Worm (Caenorhabditis elegans): ENCODE measurements around the gene pigc-1.

Gene pigc-1

ce11 chrIV:9333007-9333406 lies 9.9 kb downstream of the pigc-1 start (continued):
- TF ChIP-seq nhr-179 (tag; optimal IDR thresholded peaks at IDR 0.05) = no peak
- no peak for TF ChIP-seq akir-1 (GFP tag; optimal IDR thresholded peaks at IDR 0.05)
- TF ChIP-seq F55B11.4 (tag; optimal IDR thresholded peaks at IDR 0.05; ENCODE audit: borderline replicate concordance, insufficient read depth) = no peak
- TF ChIP-seq aptf-3 (GFP tag; IDR thresholded peaks at IDR 0.05) = no peak
- no peak for TF ChIP-seq pha-4 (tag; optimal IDR thresholded peaks at IDR 0.05)
- TF ChIP-seq tlf-1 (GFP tag; optimal IDR thresholded peaks at IDR 0.05) = no peak
- peak; percentile 76 for TF ChIP-seq dox-1 (GFP tag; IDR thresholded peaks at IDR 0.05)
- TF ChIP-seq snpc-3.4 (tag; optimal IDR thresholded peaks at IDR 0.05) = no peak
- no peak for TF ChIP-seq zfh-2 (GFP tag; conservative IDR thresholded peaks at IDR 0.05)
- no peak for TF ChIP-seq nfya-2 (GFP tag; IDR thresholded peaks at IDR 0.05)

- no peak for TF ChIP-seq aptf-2 (GFP tag; conservative IDR thresholded peaks at IDR 0.05)
- TF ChIP-seq Y95B8A.8 (GFP tag; IDR thresholded peaks at IDR 0.05) = no peak
- TF ChIP-seq B0035.1 (tag; optimal IDR thresholded peaks at IDR 0.05) = no peak
- no peak for TF ChIP-seq aptf-3 (GFP tag; IDR thresholded peaks at IDR 0.05)
- TF ChIP-seq tlf-1 (GFP tag; optimal IDR thresholded peaks at IDR 0.05) = no peak
- no peak for TF ChIP-seq nhr-27 (tag; optimal IDR thresholded peaks at IDR 0.05)
- TF ChIP-seq cebp-2 (GFP tag; IDR thresholded peaks at IDR 0.05) = no peak
- no peak for TF ChIP-seq C17E4.6 (GFP tag; IDR thresholded peaks at IDR 0.05)
- TF ChIP-seq rpc-1 (optimal IDR thresholded peaks at IDR 0.05) = no peak
- no peak for TF ChIP-seq rpc-1 (tag; optimal IDR thresholded peaks at IDR 0.05)
- TF ChIP-seq mes-4 (tag; optimal IDR thresholded peaks at IDR 0.05) = no peak
- TF ChIP-seq bed-2 (GFP tag; IDR thresholded peaks at IDR 0.05) = no peak
- no peak for TF ChIP-seq C06A6.2 (GFP tag; conservative IDR thresholded peaks at IDR 0.05)
- no peak for TF ChIP-seq somi-1 (GFP tag; optimal IDR thresholded peaks at IDR 0.05)
- no peak for TF ChIP-seq Y67H2A.10 (GFP tag; conservative IDR thresholded peaks at IDR 0.05)
- TF ChIP-seq hmg-20 (GFP tag; IDR thresholded peaks at IDR 0.05) = no peak
- no peak for TF ChIP-seq atf-7 (tag; optimal IDR thresholded peaks at IDR 0.05)
Observed at ce11 chrIV:9330755-9331154, 12.2 kb downstream of the pigc-1 start, which contains the start of gene nspg-7.1. TSS of gene nspg-7.1 (minus strand) at chrIV:9330855.

- TF ChIP-seq fkh-3 (tag; optimal IDR thresholded peaks at IDR 0.05) = no peak
Observed at ce11 chrIV:9327706-9328105, 15.2 kb downstream of the pigc-1 start, which contains the start of gene clec-183. TSS of gene clec-183 (plus strand) at chrIV:9328006.

ce11 chrIV:9323989-9324506 lies 18.9 kb downstream of the pigc-1 start, which contains the start of the genes nspg-11 and F49C12.15:
TSS of gene nspg-11 (minus strand) at chrIV:9324089.
TSS of gene F49C12.15 (plus strand) at chrIV:9324456.
- TF ChIP-seq pha-4 (tag; optimal IDR thresholded peaks at IDR 0.05) (no peak), K12H6.12 (tag; optimal IDR thresholded peaks at IDR 0.05) (no peak), dox-1 (GFP tag; IDR thresholded peaks at IDR 0.05) (no peak), akir-1 (GFP tag; optimal IDR thresholded peaks at IDR 0.05) (no peak), nhr-80 (tag; optimal IDR thresholded peaks at IDR 0.05) (no peak), B0261.1 (tag; optimal IDR thresholded peaks at IDR 0.05) (no peak), snpc-4 (GFP tag; optimal IDR thresholded peaks at IDR 0.05) (no peak), snpc-4 (tag; optimal IDR thresholded peaks at IDR 0.05) (no peak), gei-17 (GFP tag; optimal IDR thresholded peaks at IDR 0.05) (no peak), sdz-38 (tag; optimal IDR thresholded peaks at IDR 0.05) (no peak), mes-4 (tag; optimal IDR thresholded peaks at IDR 0.05) (no peak), F57A8.1 (GFP tag; optimal IDR thresholded peaks at IDR 0.05) (no peak), dpl-1 (GFP tag; optimal IDR thresholded peaks at IDR 0.05) (no peak), hlh-12 (tag; optimal IDR thresholded peaks at IDR 0.05) (no peak), ama-1 (optimal IDR thresholded peaks at IDR 0.05) (no peak), ama-1 (GFP tag; optimal IDR thresholded peaks at IDR 0.05) (no peak), ceh-91 (GFP tag; IDR thresholded peaks at IDR 0.05) (no peak), die-1 (tag; optimal IDR thresholded peaks at IDR 0.05) (no peak), ceh-79 (tag; optimal IDR thresholded peaks at IDR 0.05) (no peak)
